Worm (Caenorhabditis elegans) whole organism, young adult: Measurements from ENCODE around the gene C45G7.13.

Source experiments
- C17E4.6 ChIP-seq: fragments of 200-800 bp; sonication (Bioruptor generic); IDR thresholded peaks from 2 replicates; pipeline ENCODE4 v1.3.6; 2022; ENCODE audit warnings: missing genetic modification reagents, missing genetic modification characterization, missing compliant biosample characterization
- F55B11.4 ChIP-seq: sonication (generic microtip); optimal IDR thresholded peaks from 2 replicates; lab custom pipeline; 2016; ENCODE audit warnings: missing compliant biosample characterization, missing genetic modification characterization, borderline replicate concordance; ENCODE audit not compliant: insufficient read depth
- K11D2.4 ChIP-seq: fragments of 200-800 bp; sonication (Bioruptor generic); IDR thresholded peaks from 2 replicates; pipeline ENCODE4 v1.3.6; 2022; ENCODE audit warnings: missing genetic modification reagents, missing genetic modification characterization, missing compliant biosample characterization
- T26A5.8 ChIP-seq: sonication (generic microtip); optimal IDR thresholded peaks from 2 replicates; lab custom pipeline; 2016; ENCODE audit warnings: missing genetic modification characterization, missing compliant biosample characterization
- Y53F4B.3 ChIP-seq: fragments of 200-800 bp; sonication (Bioruptor generic); IDR thresholded peaks from 2 replicates; pipeline ENCODE4 v1.3.6; 2022; ENCODE audit warnings: missing genetic modification reagents, missing genetic modification characterization, missing compliant biosample characterization
- Y56A3A.18 ChIP-seq: fragments of 200-800 bp; sonication (Bioruptor generic); IDR thresholded peaks from 2 replicates; pipeline ENCODE4 v1.3.6; 2022; ENCODE audit warnings: missing genetic modification reagents, missing genetic modification characterization, missing compliant biosample characterization
- Y67H2A.10 ChIP-seq: fragments of 200-800 bp; sonication (Bioruptor generic); conservative IDR thresholded peaks from 2 replicates; pipeline ENCODE4 v1.3.6; 2022; ENCODE audit warnings: missing genetic modification reagents, missing genetic modification characterization, missing compliant biosample characterization
- athp-1 ChIP-seq: sonication (generic microtip); optimal IDR thresholded peaks from 2 replicates; lab custom pipeline; 2017; ENCODE audit warnings: mild to moderate bottlenecking, missing genetic modification characterization, missing compliant biosample characterization
- attf-6 ChIP-seq: fragments of 200-800 bp; sonication (Bioruptor generic); IDR thresholded peaks from 2 replicates; pipeline ENCODE4 v1.3.6; 2022; ENCODE audit warnings: missing genetic modification reagents, missing genetic modification characterization, missing compliant biosample characterization
- bed-1 ChIP-seq: fragments of 200-800 bp; sonication (Bioruptor generic); IDR thresholded peaks from 2 replicates; pipeline ENCODE4 v1.3.6; 2022; ENCODE audit warnings: missing genetic modification reagents, missing genetic modification characterization, missing compliant biosample characterization
- ccch-3 ChIP-seq: fragments of 200-800 bp; sonication (Bioruptor generic); optimal IDR thresholded peaks from 2 replicates; lab custom pipeline; 2018; ENCODE audit warnings: mild to moderate bottlenecking, missing genetic modification characterization, missing compliant biosample characterization
- cebp-1 ChIP-seq, 2 experiments: fragments of 200-800 bp in 1 of 2; sonication (Bioruptor generic) in 1 of 2; sonication (generic microtip) in 1 of 2; IDR thresholded peaks in 1 of 2; optimal IDR thresholded peaks in 1 of 2; 2 replicates each; pipeline versions ENCODE4 v1.3.6 to Lab custom; 2017 to 2022; ENCODE audit warnings: missing compliant biosample characterization in 2 of 2, missing genetic modification characterization in 2 of 2, mild to moderate bottlenecking in 1 of 2, missing genetic modification reagents in 1 of 2, moderate library complexity in 1 of 2
- ceh-100 ChIP-seq: fragments of 200-800 bp; sonication (Bioruptor generic); IDR thresholded peaks from 2 replicates; pipeline ENCODE4 v1.3.6; 2022; ENCODE audit warnings: missing genetic modification reagents, missing genetic modification characterization, missing compliant biosample characterization
- ceh-27 ChIP-seq: fragments of 200-800 bp; sonication (Bioruptor generic); optimal IDR thresholded peaks from 2 replicates; lab custom pipeline; 2018; ENCODE audit warnings: mild to moderate bottlenecking, missing genetic modification characterization, moderate library complexity, missing compliant biosample characterization
- ceh-40 ChIP-seq: fragments of 200-800 bp; sonication (Bioruptor generic); IDR thresholded peaks from 2 replicates; pipeline ENCODE4 v1.3.6; 2022; ENCODE audit warnings: missing genetic modification characterization, missing compliant biosample characterization
- ceh-79 ChIP-seq: sonication (generic microtip); optimal IDR thresholded peaks from 2 replicates; lab custom pipeline; 2017; ENCODE audit warnings: mild to moderate bottlenecking, missing genetic modification characterization, missing compliant biosample characterization
- dpl-1 ChIP-seq: fragments of 150-350 bp; optimal IDR thresholded peaks from 2 replicates; lab custom pipeline; 2014; ENCODE audit warnings: missing biosample characterization, missing genetic modification reagents, missing genetic modification characterization
- ekl-4 ChIP-seq: fragments of 200-800 bp; sonication (Bioruptor generic); IDR thresholded peaks from 2 replicates; pipeline ENCODE4 v1.3.6; 2022; ENCODE audit warnings: missing genetic modification reagents, missing genetic modification characterization, missing compliant biosample characterization
- gei-17 ChIP-seq: fragments of 200-800 bp; sonication (Bioruptor generic); optimal IDR thresholded peaks from 2 replicates; lab custom pipeline; 2018; ENCODE audit warnings: mild to moderate bottlenecking, missing genetic modification characterization, missing compliant biosample characterization
- hmg-1.2 ChIP-seq: fragments of 200-800 bp; sonication (Bioruptor generic); IDR thresholded peaks from 2 replicates; pipeline ENCODE4 v1.3.6; 2022; ENCODE audit warnings: missing genetic modification reagents, missing genetic modification characterization, missing compliant biosample characterization
- lsl-1 ChIP-seq: fragments of 200-800 bp; sonication (Bioruptor generic); optimal IDR thresholded peaks from 2 replicates; lab custom pipeline; 2018; ENCODE audit warnings: mild to moderate bottlenecking, missing genetic modification characterization, moderate library complexity, missing compliant biosample characterization
- lsy-27 ChIP-seq: sonication (generic microtip); optimal IDR thresholded peaks from 2 replicates; lab custom pipeline; 2017; ENCODE audit warnings: missing genetic modification characterization, mild to moderate bottlenecking, missing compliant biosample characterization, antibody characterized with exemption, missing genotype, borderline replicate concordance; ENCODE audit not compliant: insufficient read depth
- madf-3 ChIP-seq: fragments of 200-800 bp; sonication (Bioruptor generic); IDR thresholded peaks from 2 replicates; pipeline ENCODE4 v1.3.6; 2022; ENCODE audit warnings: missing genetic modification reagents, missing genetic modification characterization, missing compliant biosample characterization
- madf-6 ChIP-seq: fragments of 200-800 bp; sonication (Bioruptor generic); IDR thresholded peaks from 2 replicates; pipeline ENCODE4 v1.3.6; 2022; ENCODE audit warnings: missing genetic modification reagents, missing genetic modification characterization, missing compliant biosample characterization
- madf-8 ChIP-seq: fragments of 200-800 bp; sonication (Bioruptor generic); conservative IDR thresholded peaks from 2 replicates; pipeline ENCODE4 v1.3.6; 2022; ENCODE audit warnings: missing genetic modification reagents, missing genetic modification characterization, missing compliant biosample characterization
- mcd-1 ChIP-seq: fragments of 200-800 bp; sonication (Bioruptor generic); IDR thresholded peaks from 2 replicates; pipeline ENCODE4 v1.3.6; 2022; ENCODE audit warnings: missing genetic modification reagents, missing genetic modification characterization, missing compliant biosample characterization
- mes-4 ChIP-seq: sonication (generic microtip); optimal IDR thresholded peaks from 2 replicates; lab custom pipeline; 2016; ENCODE audit warnings: missing genotype, missing genetic modification characterization, missing compliant biosample characterization
- mxl-1 ChIP-seq: sonication (generic microtip); optimal IDR thresholded peaks from 2 replicates; lab custom pipeline; 2016; ENCODE audit warnings: missing genetic modification characterization, missing compliant biosample characterization
- nfya-2 ChIP-seq: fragments of 200-800 bp; sonication (Bioruptor generic); IDR thresholded peaks from 2 replicates; pipeline ENCODE4 v1.3.6; 2022; ENCODE audit warnings: missing genetic modification reagents, missing genetic modification characterization, missing compliant biosample characterization
- nfyb-1 ChIP-seq: fragments of 200-800 bp; sonication (Bioruptor generic); IDR thresholded peaks from 2 replicates; pipeline ENCODE4 v1.3.6; 2022; ENCODE audit warnings: missing genetic modification reagents, missing genetic modification characterization, missing compliant biosample characterization
- nhr-120 ChIP-seq: fragments of 200-800 bp; sonication (Bioruptor generic); IDR thresholded peaks from 2 replicates; pipeline ENCODE4 v1.3.6; 2022; ENCODE audit warnings: missing genetic modification characterization, missing compliant biosample characterization
- nhr-80 ChIP-seq: sonication (generic microtip); optimal IDR thresholded peaks from 2 replicates; lab custom pipeline; 2016; ENCODE audit warnings: missing genetic modification characterization, missing compliant biosample characterization
- pbrm-1 ChIP-seq: fragments of 200-800 bp; sonication (Bioruptor generic); IDR thresholded peaks from 2 replicates; pipeline ENCODE4 v1.3.6; 2022; ENCODE audit warnings: missing genetic modification reagents, missing genetic modification characterization, missing compliant biosample characterization
- pha-4 ChIP-seq: fragments of 150-350 bp; sonication (generic microtip); optimal IDR thresholded peaks from 2 replicates; lab custom pipeline; 2014; ENCODE audit warnings: missing biosample characterization, missing genetic modification reagents, missing genetic modification characterization
- sdz-38 ChIP-seq: sonication (generic microtip); optimal IDR thresholded peaks from 2 replicates; lab custom pipeline; 2016; ENCODE audit warnings: missing genotype, missing genetic modification characterization, missing compliant biosample characterization
- snpc-1.3 ChIP-seq: sonication (generic microtip); optimal IDR thresholded peaks from 2 replicates; lab custom pipeline; 2017; ENCODE audit warnings: missing genetic modification characterization, mild to moderate bottlenecking, missing compliant biosample characterization, antibody characterized with exemption, moderate library complexity, missing genotype, missing genetic modification reagents; ENCODE audit not compliant: insufficient read depth
- sptf-2 ChIP-seq: fragments of 200-800 bp; sonication (Bioruptor generic); optimal IDR thresholded peaks from 2 replicates; lab custom pipeline; 2018; ENCODE audit warnings: mild to moderate bottlenecking, missing genetic modification characterization, missing compliant biosample characterization
- xnd-1 ChIP-seq: sonication (generic microtip); optimal IDR thresholded peaks from 2 replicates; lab custom pipeline; 2016; ENCODE audit warnings: missing genotype, missing genetic modification reagents, missing genetic modification characterization, missing compliant biosample characterization
- zim-3 ChIP-seq: sonication (generic microtip); optimal IDR thresholded peaks from 2 replicates; lab custom pipeline; 2017; ENCODE audit warnings: mild to moderate bottlenecking, missing genetic modification characterization, moderate library complexity, missing compliant biosample characterization
- ztf-22 ChIP-seq: fragments of 200-800 bp; sonication (Bioruptor generic); optimal IDR thresholded peaks from 2 replicates; lab custom pipeline; 2018; ENCODE audit warnings: mild to moderate bottlenecking, missing genetic modification characterization, moderate library complexity, missing compliant biosample characterization
- ztf-3 ChIP-seq: fragments of 200-800 bp; sonication (Bioruptor generic); optimal IDR thresholded peaks from 2 replicates; lab custom pipeline; 2018; ENCODE audit warnings: mild to moderate bottlenecking, missing genetic modification characterization, missing compliant biosample characterization
- ztf-6 ChIP-seq: fragments of 200-800 bp; sonication (Bioruptor generic); IDR thresholded peaks from 2 replicates; pipeline ENCODE4 v1.3.6; 2022; ENCODE audit warnings: missing genetic modification reagents, missing genetic modification characterization, missing compliant biosample characterization

C45G7.13 gene

ce11 chrIV:2470114-2470513, 19.0 kb upstream of the C45G7.13 start, which contains the start of gene ilys-1:
Gene ilys-1 (plus strand): TSS chrIV:2470414.
- TF ChIP-seq ceh-100 (GFP tag; lab: Robert Waterston, UW) (no peak), lsy-27 (no peak), nfya-2 (GFP tag; lab: Robert Waterston, UW) (no peak), ceh-79 (no peak), ccch-3 (GFP tag; lab: Kevin White, UChicago) (no peak), athp-1 (no peak), xnd-1 (no peak), gei-17 (GFP tag; lab: Kevin White, UChicago) (no peak), cebp-1 (GFP tag; IDR thresholded peaks at IDR 0.05; lab: Robert Waterston, UW) (no peak), cebp-1 (tag; optimal IDR thresholded peaks at IDR 0.05; lab: Kevin White, UChicago) (no peak), mcd-1 (GFP tag; lab: Robert Waterston, UW) (no peak)

DNA sequence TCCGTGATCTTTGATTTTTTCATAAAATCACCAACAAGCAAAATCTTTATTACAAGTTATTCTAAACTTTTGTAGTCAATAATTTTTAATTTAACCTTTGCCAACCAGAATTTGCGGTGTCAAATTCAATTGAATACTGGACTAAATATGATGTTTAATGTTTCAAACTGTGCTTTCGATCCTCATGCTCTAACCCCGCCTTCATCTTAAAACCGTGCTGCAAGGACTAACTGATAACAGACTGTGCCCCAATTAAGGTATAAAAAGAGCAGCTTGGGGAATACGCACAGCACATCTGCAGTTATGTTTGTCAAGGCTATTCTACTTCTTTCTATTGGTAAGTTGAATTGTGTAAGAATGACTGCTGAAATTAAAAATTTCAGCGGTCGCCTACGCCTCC, 16.2 kb upstream of the C45G7.13 start, which contains the start of gene ilys-2:
TSS of gene ilys-2 (plus strand) at position 301 of the 400 bp plus-strand sequence.
- no peak for TF ChIP-seq zim-3 (tag; lab: Kevin White, UChicago)
- no peak for TF ChIP-seq nfyb-1
- no peak for TF ChIP-seq madf-8 (GFP tag; lab: Robert Waterston, UW)
- no peak for TF ChIP-seq sdz-38 (tag; lab: Kevin White, UChicago)
- TF ChIP-seq nhr-120 (GFP tag; lab: Robert Waterston, UW): no peak
- TF ChIP-seq madf-6: no peak
- TF ChIP-seq C17E4.6: no peak
- TF ChIP-seq F55B11.4: no peak
- no peak for TF ChIP-seq sptf-2 (GFP tag; lab: Kevin White, UChicago)
- TF ChIP-seq attf-6 (GFP tag; lab: Robert Waterston, UW): no peak
- no peak for TF ChIP-seq bed-1
- no peak for TF ChIP-seq Y67H2A.10
- TF ChIP-seq K11D2.4: no peak
- no peak for TF ChIP-seq lsl-1 (GFP tag; lab: Kevin White, UChicago)
- TF ChIP-seq hmg-1.2: no peak
- TF ChIP-seq ztf-6 (GFP tag; lab: Robert Waterston, UW): no peak
- no peak for TF ChIP-seq madf-3
- no peak for TF ChIP-seq gei-17 (GFP tag; lab: Kevin White, UChicago)

DNA sequence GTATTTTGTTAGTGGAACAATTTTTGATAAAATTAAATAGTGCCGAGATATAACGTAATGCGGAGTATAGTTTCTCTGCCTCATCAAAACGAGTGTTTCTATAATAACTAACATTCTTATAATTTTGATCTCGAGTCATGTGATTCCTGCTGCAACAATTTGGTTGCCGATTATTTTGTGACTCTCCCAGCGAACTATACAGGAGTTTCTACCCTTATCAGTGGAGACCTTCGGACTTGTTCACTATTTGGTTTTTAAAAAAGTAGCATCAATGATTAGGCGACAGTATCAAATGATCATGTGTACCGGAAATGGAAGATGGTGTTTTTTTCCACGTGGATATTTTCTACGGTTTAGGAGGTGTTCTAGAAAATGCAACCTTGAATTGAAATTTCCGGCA, 15.1 kb upstream of the C45G7.13 start:
- TF ChIP-seq C17E4.6: no peak
- TF ChIP-seq ceh-27: no peak
- TF ChIP-seq nhr-80: peak; percentile 64
- TF ChIP-seq ztf-22 (GFP tag; lab: Kevin White, UChicago): no peak

DNA sequence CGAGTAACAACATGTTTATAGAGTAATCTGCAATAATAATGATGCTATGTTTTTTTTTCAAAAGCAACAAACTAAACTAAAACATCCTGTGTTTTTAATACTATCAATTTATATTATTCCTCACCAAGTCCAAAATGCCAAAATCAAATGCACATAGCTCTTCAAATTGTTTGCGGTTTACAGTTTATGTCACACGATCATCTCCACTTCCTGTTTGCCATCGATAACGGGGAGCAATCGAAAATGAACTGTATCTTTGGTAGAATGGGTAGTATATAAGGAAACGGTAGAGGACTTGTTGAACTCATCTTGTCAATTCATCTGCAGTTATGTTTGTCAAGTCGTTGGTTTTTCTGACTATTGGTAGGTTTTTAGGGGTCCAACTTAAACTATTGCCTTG, 13.0 kb upstream of the C45G7.13 start, which contains the start of gene ilys-3:
TSS of gene ilys-3 (plus strand) at position 301 of the 400 bp plus-strand sequence.
- TF ChIP-seq ztf-6 (GFP tag; lab: Robert Waterston, UW): no peak
- TF ChIP-seq xnd-1: no peak
- TF ChIP-seq Y56A3A.18 (GFP tag; lab: Robert Waterston, UW): no peak
- TF ChIP-seq nfya-2 (GFP tag; lab: Robert Waterston, UW): no peak
- no peak for TF ChIP-seq gei-17 (GFP tag; lab: Kevin White, UChicago)
- no peak for TF ChIP-seq Y53F4B.3 (GFP tag; lab: Robert Waterston, UW)
- no peak for TF ChIP-seq T26A5.8 (tag; lab: Kevin White, UChicago)
- TF ChIP-seq ceh-40 (GFP tag; lab: Robert Waterston, UW): no peak
- no peak for TF ChIP-seq snpc-1.3 (tag; lab: Kevin White, UChicago)
- TF ChIP-seq mxl-1: no peak
- TF ChIP-seq ekl-4 (GFP tag; lab: Robert Waterston, UW): no peak
- TF ChIP-seq pha-4 (tag; lab: Kevin White, UChicago): no peak
- TF ChIP-seq dpl-1 (GFP tag; lab: Kevin White, UChicago): no peak
- no peak for TF ChIP-seq pbrm-1 (GFP tag; lab: Robert Waterston, UW)
- TF ChIP-seq mes-4 (tag; lab: Kevin White, UChicago): no peak
- TF ChIP-seq ztf-3 (GFP tag; lab: Kevin White, UChicago): no peak
- TF ChIP-seq, all 124 proteins: peak for 0
